Fruit fly (Drosophila melanogaster) whole organism, embryonic: ENCODE data around the gene mbt.

Source experiments
- CG6854 ChIP-seq: fragments of 200-800 bp; sonication (Bioruptor generic); optimal IDR thresholded peaks from 3 replicates; lab custom pipeline; 2017; ENCODE audit warnings: missing biosample characterization, mild to moderate bottlenecking, missing genetic modification characterization
- Dll ChIP-seq: fragments of 200-800 bp; sonication (Bioruptor generic); IDR thresholded peaks from 4 replicates; pipeline ENCODE4 v1.3.6; 2022; ENCODE audit warnings: missing biosample characterization, missing genetic modification characterization; ENCODE audit not compliant: partially characterized antibody
- cad ChIP-seq: fragments of >200 bp; optimal IDR thresholded peaks from 2 replicates; lab custom pipeline; 2017; ENCODE audit warnings: missing biosample characterization, missing genetic modification characterization
- cg ChIP-seq: fragments of 200-800 bp; sonication (Bioruptor generic); optimal IDR thresholded peaks from 3 replicates; lab custom pipeline; 2019; ENCODE audit warnings: missing biosample characterization, mild to moderate bottlenecking, missing genetic modification characterization, moderate library complexity
- insv ChIP-seq, 2 experiments: fragments of 200-800 bp; sonication (Bioruptor generic); optimal IDR thresholded peaks; 3 replicates each; lab custom pipeline; 2016 to 2018; ENCODE audit warnings: missing biosample characterization in 2 of 2, missing genetic modification characterization in 2 of 2
- luna ChIP-seq: fragments of 200-800 bp; sonication (Bioruptor generic); optimal IDR thresholded peaks from 2 replicates; lab custom pipeline; 2016; ENCODE audit warnings: missing biosample characterization, missing genetic modification characterization
- tgo ChIP-seq: fragments of 200-800 bp; sonication (Bioruptor generic); IDR thresholded peaks from 3 replicates; pipeline ENCODE4 v1.3.6; 2022; ENCODE audit warnings: missing biosample characterization, missing genetic modification characterization
- tup ChIP-seq: fragments of 200-800 bp; sonication (Bioruptor generic); optimal IDR thresholded peaks from 2 replicates; lab custom pipeline; 2016; ENCODE audit warnings: missing biosample characterization, mild to moderate bottlenecking, missing genetic modification characterization, moderate library complexity
- z ChIP-seq: fragments of 200-800 bp; sonication (Bioruptor generic); IDR thresholded peaks from 3 replicates; pipeline ENCODE4 v1.3.6; 2022; ENCODE audit warnings: missing biosample characterization, missing genetic modification characterization

dm6 chrX:16640260-16641100 lies 30.0 kb downstream of the mbt start, which contains the start of the genes SNRPG and mthl1:
- TF ChIP-seq cg (GFP tag; lab: Kevin White, UChicago): no peak
- TF ChIP-seq tup: peak; percentile 35
- TF ChIP-seq CG6854: no peak
- no peak for TF ChIP-seq luna (GFP tag; lab: Kevin White, UChicago)
- TF ChIP-seq z (GFP tag; lab: Robert Waterston, UW): 0 out of 3 replicates have a peak, but pooled peaks have one; percentile 16
- no peak for TF ChIP-seq cad
- TF ChIP-seq Dll: peak; percentile 79
- TF ChIP-seq insv (GFP tag; optimal IDR thresholded peaks at IDR 0.05; lab: Kevin White, UChicago): peak in 1 of 2 experiments; percentile 35
- TF ChIP-seq tgo (GFP tag; lab: Robert Waterston, UW): peak; percentile 92
